Fruit fly (Drosophila melanogaster) whole organism, embryonic: ENCODE results near the gene CG7906.

ENCODE experiments used
- Asciz ChIP-seq: fragments of 200-800 bp; sonication (Bioruptor generic); optimal IDR thresholded peaks from 2 replicates; lab custom pipeline; 2017; ENCODE audit warnings: missing biosample characterization, mild to moderate bottlenecking, missing genetic modification characterization, missing genetic modification reagents
- CG10321 ChIP-seq: fragments of 200-800 bp; sonication (Bioruptor generic); IDR thresholded peaks from 2 replicates; pipeline ENCODE4 v1.3.6; 2022; ENCODE audit warnings: missing biosample characterization, missing genetic modification characterization
- CG12104 ChIP-seq: fragments of 200-800 bp; sonication (Bioruptor generic); optimal IDR thresholded peaks from 3 replicates; lab custom pipeline; 2016; ENCODE audit warnings: missing biosample characterization, missing genetic modification characterization
- CG13123 ChIP-seq: fragments of 200-800 bp; sonication (Bioruptor generic); optimal IDR thresholded peaks from 2 replicates; lab custom pipeline; 2016; ENCODE audit warnings: missing biosample characterization, missing genetic modification characterization
- CG14710 ChIP-seq: fragments of 200-800 bp; sonication (Bioruptor generic); optimal IDR thresholded peaks from 3 replicates; lab custom pipeline; 2019; ENCODE audit warnings: missing biosample characterization, mild to moderate bottlenecking, missing genetic modification characterization, moderate library complexity
- CG14860 ChIP-seq: fragments of 200-800 bp; sonication (Bioruptor generic); IDR thresholded peaks from 3 replicates; pipeline ENCODE4 v1.3.6; 2022; ENCODE audit warnings: missing biosample characterization, missing genetic modification characterization; ENCODE audit not compliant: partially characterized antibody
- CG1529 ChIP-seq: fragments of 200-800 bp; sonication (Bioruptor generic); optimal IDR thresholded peaks from 3 replicates; lab custom pipeline; 2018; ENCODE audit warnings: missing biosample characterization, missing genetic modification characterization
- CG17359 ChIP-seq: fragments of 200-800 bp; sonication (Bioruptor generic); optimal IDR thresholded peaks from 3 replicates; lab custom pipeline; 2018; ENCODE audit warnings: missing biosample characterization, mild to moderate bottlenecking, missing genetic modification characterization, moderate library complexity
- CG3065 ChIP-seq: fragments of 200-800 bp; sonication (Bioruptor generic); optimal IDR thresholded peaks from 2 replicates; lab custom pipeline; 2016; ENCODE audit warnings: missing biosample characterization, missing genetic modification characterization
- CG34224 ChIP-seq: fragments of 200-800 bp; sonication (Bioruptor generic); IDR thresholded peaks from 3 replicates; pipeline ENCODE4 v1.3.6; 2022; ENCODE audit warnings: missing biosample characterization, missing genetic modification characterization; ENCODE audit not compliant: partially characterized antibody
- CG34422 ChIP-seq: fragments of 200-800 bp; sonication (Bioruptor generic); IDR thresholded peaks from 3 replicates; pipeline ENCODE4 v1.3.6; 2022; ENCODE audit warnings: missing biosample characterization, missing genetic modification characterization
- CG3726 ChIP-seq: fragments of 200-800 bp; sonication (Bioruptor generic); IDR thresholded peaks from 3 replicates; pipeline ENCODE4, ENCODE4 v1.3.6; 2022; ENCODE audit warnings: missing biosample characterization, missing genetic modification characterization
- CG4360 ChIP-seq: fragments of 200-800 bp; sonication (Bioruptor generic); IDR thresholded peaks from 2 replicates; pipeline ENCODE4 v1.3.6; 2022; ENCODE audit warnings: missing biosample characterization, missing genetic modification characterization
- CG4424 ChIP-seq: fragments of 200-800 bp; sonication (Bioruptor generic); optimal IDR thresholded peaks from 3 replicates; lab custom pipeline; 2016; ENCODE audit warnings: missing biosample characterization, missing genetic modification characterization
- CG5953 ChIP-seq: fragments of 200-800 bp; sonication (Bioruptor generic); IDR thresholded peaks from 2 replicates; pipeline ENCODE4 v1.3.6; 2022; ENCODE audit warnings: missing biosample characterization, missing genetic modification characterization
- CG8388 ChIP-seq: fragments of 200-800 bp; sonication (Bioruptor generic); optimal IDR thresholded peaks from 2 replicates; lab custom pipeline; 2019; ENCODE audit warnings: missing biosample characterization, mild to moderate bottlenecking, missing genetic modification characterization, moderate library complexity
- CG8478 ChIP-seq: fragments of >200 bp; optimal IDR thresholded peaks from 2 replicates; lab custom pipeline; 2018
- CTCF ChIP-seq: fragments of 200-800 bp; sonication (Bioruptor generic); optimal IDR thresholded peaks from 2 replicates; lab custom pipeline; 2017; ENCODE audit warnings: missing biosample characterization, mild to moderate bottlenecking, missing genetic modification characterization, moderate library complexity
- D19B ChIP-seq: fragments of 200-800 bp; sonication (Bioruptor generic); optimal IDR thresholded peaks from 2 replicates; lab custom pipeline; 2017; ENCODE audit warnings: missing biosample characterization, mild to moderate bottlenecking, missing genetic modification characterization
- Fer2 ChIP-seq: fragments of 200-800 bp; sonication (Bioruptor generic); optimal IDR thresholded peaks from 2 replicates; lab custom pipeline; 2018; ENCODE audit warnings: missing biosample characterization, mild to moderate bottlenecking, missing genetic modification characterization, moderate library complexity
- H15 ChIP-seq: fragments of 200-800 bp; sonication (Bioruptor generic); IDR thresholded peaks from 3 replicates; pipeline ENCODE4 v1.3.6; 2022; ENCODE audit warnings: missing biosample characterization, missing genetic modification characterization
- Hey ChIP-seq: fragments of 200-800 bp; sonication (Bioruptor generic); optimal IDR thresholded peaks from 3 replicates; lab custom pipeline; 2018; ENCODE audit warnings: missing biosample characterization, mild to moderate bottlenecking, missing genetic modification characterization
- Hr39 ChIP-seq: fragments of >200 bp; optimal IDR thresholded peaks from 2 replicates; lab custom pipeline; 2017
- Lim3 ChIP-seq: fragments of 200-800 bp; sonication (Bioruptor generic); IDR thresholded peaks from 2 replicates; pipeline ENCODE4 v1.3.6; 2022; ENCODE audit warnings: missing biosample characterization, missing genetic modification characterization
- Lpt ChIP-seq: fragments of >200 bp; optimal IDR thresholded peaks from 2 replicates; lab custom pipeline; 2018; ENCODE audit warnings: missing biosample characterization, missing genetic modification characterization
- Meics ChIP-seq: fragments of 200-800 bp; sonication (Bioruptor generic); optimal IDR thresholded peaks from 2 replicates; lab custom pipeline; 2017; ENCODE audit warnings: missing biosample characterization, mild to moderate bottlenecking, missing genetic modification characterization
- Optix ChIP-seq: fragments of 200-800 bp; sonication (Bioruptor generic); IDR thresholded peaks from 3 replicates; pipeline ENCODE4 v1.3.6; 2022; ENCODE audit warnings: missing biosample characterization, missing genetic modification characterization
- Side ChIP-seq: fragments of 200-800 bp; sonication (Bioruptor generic); optimal IDR thresholded peaks from 2 replicates; lab custom pipeline; 2016; ENCODE audit warnings: missing biosample characterization, missing genetic modification characterization
- Six4 ChIP-seq: fragments of 200-800 bp; sonication (Bioruptor generic); optimal IDR thresholded peaks from 2 replicates; lab custom pipeline; 2016; ENCODE audit warnings: missing biosample characterization, missing genetic modification characterization
- Sry-β ChIP-seq: fragments of 200-800 bp; sonication (Bioruptor generic); optimal IDR thresholded peaks from 2 replicates; lab custom pipeline; 2018; ENCODE audit warnings: missing biosample characterization, mild to moderate bottlenecking, missing genetic modification characterization, moderate library complexity
- YL-1 ChIP-seq: fragments of 200-800 bp; sonication (Bioruptor generic); optimal IDR thresholded peaks from 3 replicates; lab custom pipeline; 2017; ENCODE audit warnings: missing biosample characterization, mild to moderate bottlenecking, missing genetic modification characterization
- abd-A ChIP-seq: fragments of 200-800 bp; sonication (Bioruptor generic); optimal IDR thresholded peaks from 3 replicates; lab custom pipeline; 2019; ENCODE audit warnings: missing biosample characterization, mild to moderate bottlenecking, missing genetic modification characterization, moderate library complexity
- bab2 ChIP-seq: fragments of 200-800 bp; sonication (Bioruptor generic); optimal IDR thresholded peaks from 2 replicates; lab custom pipeline; 2016; ENCODE audit warnings: missing biosample characterization, missing genetic modification characterization
- bcd ChIP-seq: fragments of 200-800 bp; sonication (Bioruptor generic); optimal IDR thresholded peaks from 2 replicates; lab custom pipeline; 2017; ENCODE audit warnings: missing biosample characterization, mild to moderate bottlenecking, missing genetic modification characterization
- br ChIP-seq: fragments of >200 bp; optimal IDR thresholded peaks from 2 replicates; lab custom pipeline; 2017
- btn ChIP-seq: fragments of 200-800 bp; sonication (Bioruptor generic); optimal IDR thresholded peaks from 2 replicates; lab custom pipeline; 2016; ENCODE audit warnings: missing biosample characterization, missing genetic modification characterization
- chn ChIP-seq: fragments of 200-800 bp; sonication (Bioruptor generic); optimal IDR thresholded peaks from 2 replicates; lab custom pipeline; 2016; ENCODE audit warnings: missing biosample characterization, missing genetic modification characterization
- corto ChIP-seq: fragments of 200-800 bp; sonication (Bioruptor generic); optimal IDR thresholded peaks from 2 replicates; lab custom pipeline; 2016; ENCODE audit warnings: missing biosample characterization, mild to moderate bottlenecking, missing genetic modification characterization, moderate library complexity
- dimm ChIP-seq: fragments of 200-800 bp; sonication (Bioruptor generic); IDR thresholded peaks from 2 replicates; pipeline ENCODE4 v1.3.6; 2022; ENCODE audit warnings: missing biosample characterization, missing genetic modification characterization
- ems ChIP-seq: fragments of 200-800 bp; sonication (Bioruptor generic); optimal IDR thresholded peaks from 3 replicates; lab custom pipeline; 2016; ENCODE audit warnings: missing biosample characterization, missing genetic modification characterization
- grau ChIP-seq: fragments of 200-800 bp; optimal IDR thresholded peaks from 3 replicates; lab custom pipeline; 2019; ENCODE audit warnings: missing biosample characterization, mild to moderate bottlenecking, missing genetic modification characterization, moderate library complexity
- gsb-n ChIP-seq: fragments of 200-800 bp; sonication (Bioruptor generic); optimal IDR thresholded peaks from 3 replicates; lab custom pipeline; 2018; ENCODE audit warnings: missing biosample characterization, mild to moderate bottlenecking, missing genetic modification characterization
- lab ChIP-seq: fragments of 200-800 bp; sonication (Bioruptor generic); optimal IDR thresholded peaks from 3 replicates; lab custom pipeline; 2017; ENCODE audit warnings: missing biosample characterization, missing genetic modification characterization, mild to moderate bottlenecking, moderate library complexity, missing genetic modification reagents
- nau ChIP-seq: fragments of 200-800 bp; sonication (Bioruptor generic); optimal IDR thresholded peaks from 3 replicates; lab custom pipeline; 2017; ENCODE audit warnings: missing biosample characterization, mild to moderate bottlenecking, missing genetic modification characterization, missing genetic modification reagents
- nom ChIP-seq: fragments of 200-800 bp; sonication (Bioruptor generic); optimal IDR thresholded peaks from 2 replicates; lab custom pipeline; 2017; ENCODE audit warnings: missing biosample characterization, missing genetic modification characterization, mild to moderate bottlenecking, moderate library complexity, missing genetic modification reagents
- onecut ChIP-seq: fragments of 200-800 bp; sonication (Bioruptor generic); IDR thresholded peaks from 2 replicates; pipeline ENCODE4 v1.3.6; 2022; ENCODE audit warnings: missing biosample characterization, missing genetic modification characterization
- scrt ChIP-seq: fragments of 200-800 bp; sonication (Bioruptor generic); optimal IDR thresholded peaks from 2 replicates; lab custom pipeline; 2018; ENCODE audit warnings: missing biosample characterization, mild to moderate bottlenecking, missing genetic modification characterization, moderate library complexity
- tin ChIP-seq: fragments of 200-800 bp; sonication (Bioruptor generic); optimal IDR thresholded peaks from 3 replicates; lab custom pipeline; 2016; ENCODE audit warnings: missing biosample characterization, missing genetic modification characterization
- tio ChIP-seq: fragments of 200-800 bp; sonication (Bioruptor generic); optimal IDR thresholded peaks from 2 replicates; lab custom pipeline; 2017; ENCODE audit warnings: missing biosample characterization, missing genetic modification characterization, inconsistent platforms
- vvl ChIP-seq: fragments of 200-800 bp; sonication (Bioruptor generic); IDR thresholded peaks from 2 replicates; pipeline ENCODE4 v1.3.6; 2022; ENCODE audit warnings: missing biosample characterization, missing genetic modification characterization

CG7906 gene

dm6 chr3L:14272109-14273070 is 36.0 kb downstream of the CG7906 start (continued):
- no peak for TF ChIP-seq Hey (tag; lab: Kevin White, UChicago)
- TF ChIP-seq CG34224 (GFP tag; lab: Robert Waterston, UW) = 0 out of 3 replicates have a peak, but pooled peaks have one; percentile 10
- TF ChIP-seq CG14710 (tag; lab: Kevin White, UChicago) = peak; percentile 95
- TF ChIP-seq Side = no peak
- TF ChIP-seq CG8478 = no peak
- TF ChIP-seq nau (GFP tag; lab: Kevin White, UChicago) = peak; percentile 57
- TF ChIP-seq CG10321 (GFP tag; lab: Robert Waterston, UW) = no peak; the same call in 1 of the 2 replicates
- peak; percentile 73; the same call in 1 of the 3 replicates for TF ChIP-seq CG34422 (GFP tag; lab: Robert Waterston, UW)
- TF ChIP-seq vvl = peak; percentile 68
- peak; percentile 43 for TF ChIP-seq Sry-β (GFP tag; lab: Kevin White, UChicago)
- peak; percentile 90 for TF ChIP-seq CG1529 (GFP tag; lab: Kevin White, UChicago)
- TF ChIP-seq Asciz (GFP tag; lab: Kevin White, UChicago) = peak; percentile 48
- TF ChIP-seq H15 (GFP tag; lab: Robert Waterston, UW) = peak; percentile 66; the same call in 2 of the 3 replicates
- no peak for TF ChIP-seq abd-A
- TF ChIP-seq CG14860 (GFP tag; lab: Robert Waterston, UW) = no peak
- TF ChIP-seq lab (GFP tag; lab: Kevin White, UChicago) = peak; percentile 55
- peak; percentile 70 for TF ChIP-seq CG3065 (GFP tag; lab: Kevin White, UChicago)
- peak; percentile 29 for TF ChIP-seq ems
- peak; percentile 69 for TF ChIP-seq CG12104
- peak; percentile 58 for TF ChIP-seq tin (GFP tag; lab: Kevin White, UChicago)
- TF ChIP-seq Lim3 (GFP tag; lab: Robert Waterston, UW) = no peak
- TF ChIP-seq CG8388 = peak; percentile 93
- peak; percentile 94 for TF ChIP-seq grau (tag; lab: Kevin White, UChicago)
- peak; percentile 93 for TF ChIP-seq tio
- TF ChIP-seq Fer2 (tag; lab: Kevin White, UChicago) = peak; percentile 30
- 0 out of 3 replicates have a peak, but pooled peaks have one; percentile 41 for TF ChIP-seq CG3726
- TF ChIP-seq Optix = no peak
- no peak for TF ChIP-seq br
- no peak for TF ChIP-seq chn (GFP tag; lab: Kevin White, UChicago)
- no peak for TF ChIP-seq CG5953 (GFP tag; lab: Robert Waterston, UW)
- TF ChIP-seq scrt = peak; percentile 57
- TF ChIP-seq bcd (GFP tag; lab: Kevin White, UChicago) = peak; percentile 91
- TF ChIP-seq onecut (GFP tag; lab: Robert Waterston, UW) = peak; percentile 61
- TF ChIP-seq nom (GFP tag; lab: Kevin White, UChicago) = peak; percentile 92
- TF ChIP-seq CG4424 (GFP tag; lab: Kevin White, UChicago) = peak; percentile 68
- peak; percentile 44 for TF ChIP-seq bab2 (GFP tag; lab: Kevin White, UChicago)
- peak; percentile 94 for TF ChIP-seq gsb-n (tag; lab: Kevin White, UChicago)
- TF ChIP-seq CG13123 = peak; percentile 46
- peak; percentile 81 for TF ChIP-seq corto (GFP tag; lab: Kevin White, UChicago)
- no peak for TF ChIP-seq Lpt (GFP tag; lab: Kevin White, UChicago)
- no peak for TF ChIP-seq Hr39 (lab: Kevin White, UChicago)
- TF ChIP-seq CG17359 (tag; lab: Kevin White, UChicago) = peak; percentile 90
- TF ChIP-seq CTCF = peak; percentile 41
- TF ChIP-seq CG4360 (GFP tag; lab: Robert Waterston, UW) = peak; percentile 85
- peak; percentile 86 for TF ChIP-seq Meics (GFP tag; lab: Kevin White, UChicago)
- TF ChIP-seq D19B (GFP tag; lab: Kevin White, UChicago) = peak; percentile 59
- TF ChIP-seq btn (GFP tag; lab: Kevin White, UChicago) = no peak
- no peak for TF ChIP-seq dimm (GFP tag; lab: Robert Waterston, UW)
- TF ChIP-seq YL-1 = peak; percentile 59
- TF ChIP-seq Six4 (GFP tag; lab: Kevin White, UChicago) = peak; percentile 82
